Worm (Caenorhabditis elegans) whole organism, L2 larva: ENCODE data around the gene ZC13.10.
A peak's percentile ranks its signal among the peaks of the same experiment; 100 is the strongest.

Source experiments
- C34F6.9 ChIP-seq: fragments of 150-350 bp; optimal IDR thresholded peaks from 2 replicates; lab custom pipeline; 2014; ENCODE audit warnings: missing biosample characterization, missing genetic modification characterization
- R02D3.7 ChIP-seq: fragments of 150-350 bp; optimal IDR thresholded peaks from 2 replicates; lab custom pipeline; 2014; ENCODE audit warnings: missing biosample characterization, missing genetic modification characterization
- Y55F3AM.14 ChIP-seq: fragments of 200-800 bp; sonication (Bioruptor generic); optimal IDR thresholded peaks from 2 replicates; lab custom pipeline; 2018; ENCODE audit warnings: mild to moderate bottlenecking, missing genetic modification characterization, missing compliant biosample characterization
- alr-1 ChIP-seq: fragments of 150-350 bp; optimal IDR thresholded peaks from 2 replicates; lab custom pipeline; 2014; ENCODE audit warnings: missing biosample characterization, missing genetic modification characterization
- aly-2 ChIP-seq: fragments of 150-350 bp; optimal IDR thresholded peaks from 2 replicates; lab custom pipeline; 2014; ENCODE audit warnings: missing biosample characterization, missing genetic modification characterization
- ama-1 ChIP-seq: fragments of 150-350 bp; optimal IDR thresholded peaks from 2 replicates; lab custom pipeline; 2018; ENCODE audit warnings: inconsistent platforms
- blmp-1 ChIP-seq: sonication (generic microtip); optimal IDR thresholded peaks from 2 replicates; lab custom pipeline; 2017; ENCODE audit warnings: missing genetic modification characterization, mild to moderate bottlenecking, missing compliant biosample characterization, antibody characterized with exemption, moderate library complexity; ENCODE audit not compliant: insufficient read depth
- ceh-16 ChIP-seq: fragments of 150-350 bp; optimal IDR thresholded peaks from 2 replicates; lab custom pipeline; 2014; ENCODE audit warnings: missing biosample characterization, missing genetic modification characterization
- ceh-82 ChIP-seq: fragments of 150-350 bp; optimal IDR thresholded peaks from 2 replicates; lab custom pipeline; 2014; ENCODE audit warnings: missing biosample characterization, missing genetic modification characterization
- crh-2 ChIP-seq: sonication (generic microtip); optimal IDR thresholded peaks from 2 replicates; lab custom pipeline; 2017; ENCODE audit warnings: missing biosample characterization, missing genetic modification characterization
- dmd-4 ChIP-seq: sonication (generic microtip); optimal IDR thresholded peaks from 2 replicates; lab custom pipeline; 2017; ENCODE audit warnings: missing biosample characterization, missing genetic modification characterization
- egl-27 ChIP-seq: sonication (generic microtip); optimal IDR thresholded peaks from 3 replicates; lab custom pipeline; 2017; ENCODE audit warnings: missing biosample characterization, missing genetic modification reagents, missing genetic modification characterization
- elt-1 ChIP-seq: fragments of 150-350 bp; optimal IDR thresholded peaks from 2 replicates; lab custom pipeline; 2014; ENCODE audit warnings: missing biosample characterization, missing genetic modification characterization
- elt-3 ChIP-seq: sonication (generic microtip); optimal IDR thresholded peaks from 2 replicates; lab custom pipeline; 2017; ENCODE audit warnings: missing biosample characterization, missing genetic modification characterization
- fos-1 ChIP-seq: fragments of 150-350 bp; optimal IDR thresholded peaks from 2 replicates; lab custom pipeline; 2014; ENCODE audit warnings: missing biosample characterization, missing genetic modification characterization
- gmeb-1 ChIP-seq: fragments of 150-350 bp; optimal IDR thresholded peaks from 2 replicates; lab custom pipeline; 2014; ENCODE audit warnings: missing biosample characterization, missing genetic modification characterization
- lin-13 ChIP-seq: fragments of 150-350 bp; optimal IDR thresholded peaks from 2 replicates; lab custom pipeline; 2014; ENCODE audit warnings: missing biosample characterization, missing genetic modification reagents, missing genetic modification characterization
- lin-39 ChIP-seq: fragments of 150-350 bp; optimal IDR thresholded peaks from 2 replicates; lab custom pipeline; 2014; ENCODE audit warnings: missing biosample characterization, missing genetic modification reagents, missing genetic modification characterization
- lsy-2 ChIP-seq, 2 experiments: fragments of 150-350 bp in 1 of 2; sonication (generic microtip) in 1 of 2; optimal IDR thresholded peaks; 2 replicates each; lab custom pipeline; 2014 to 2017; ENCODE audit warnings: missing biosample characterization in 2 of 2, missing genetic modification characterization in 2 of 2
- mab-5 ChIP-seq: fragments of 150-350 bp; optimal IDR thresholded peaks from 2 replicates; lab custom pipeline; 2014; ENCODE audit warnings: missing biosample characterization, missing genetic modification characterization
- mbf-1 ChIP-seq: sonication (generic microtip); optimal IDR thresholded peaks from 2 replicates; lab custom pipeline; 2017; ENCODE audit warnings: missing biosample characterization, missing genetic modification characterization
- mdl-1 ChIP-seq, 2 experiments: fragments of 150-350 bp in 1 of 2; sonication (generic microtip) in 1 of 2; optimal IDR thresholded peaks; 2 replicates each; lab custom pipeline; 2017; ENCODE audit warnings: missing biosample characterization in 2 of 2, missing genetic modification characterization in 2 of 2
- nhr-10 ChIP-seq: sonication (generic microtip); optimal IDR thresholded peaks from 2 replicates; lab custom pipeline; 2017; ENCODE audit warnings: missing biosample characterization, missing genetic modification characterization
- nhr-11 ChIP-seq: fragments of 150-350 bp; optimal IDR thresholded peaks from 2 replicates; lab custom pipeline; 2014; ENCODE audit warnings: missing biosample characterization, missing genetic modification characterization
- nhr-12 ChIP-seq: fragments of 150-350 bp; optimal IDR thresholded peaks from 2 replicates; lab custom pipeline; 2014; ENCODE audit warnings: missing biosample characterization, missing genetic modification characterization
- nhr-129 ChIP-seq: fragments of 150-350 bp; optimal IDR thresholded peaks from 2 replicates; lab custom pipeline; 2014; ENCODE audit warnings: missing biosample characterization, missing genetic modification characterization
- nhr-21 ChIP-seq: fragments of 150-350 bp; optimal IDR thresholded peaks from 2 replicates; lab custom pipeline; 2014; ENCODE audit warnings: missing biosample characterization, missing genetic modification characterization
- nhr-23 ChIP-seq: fragments of 150-350 bp; optimal IDR thresholded peaks from 2 replicates; lab custom pipeline; 2014; ENCODE audit warnings: missing biosample characterization, missing genetic modification reagents, missing genetic modification characterization
- nhr-237 ChIP-seq: fragments of 150-350 bp; optimal IDR thresholded peaks from 2 replicates; lab custom pipeline; 2014; ENCODE audit warnings: missing biosample characterization, missing genetic modification characterization
- nhr-25 ChIP-seq: fragments of 150-350 bp; sonication (generic microtip); optimal IDR thresholded peaks from 3 replicates; lab custom pipeline; 2014; ENCODE audit warnings: missing biosample characterization, missing genetic modification characterization
- nhr-6 ChIP-seq: fragments of 150-350 bp; optimal IDR thresholded peaks from 2 replicates; lab custom pipeline; 2014; ENCODE audit warnings: missing biosample characterization, missing genetic modification characterization
- nhr-77 ChIP-seq: fragments of 150-350 bp; optimal IDR thresholded peaks from 2 replicates; lab custom pipeline; 2014; ENCODE audit warnings: missing biosample characterization, missing genetic modification characterization
- peb-1 ChIP-seq: fragments of 150-350 bp; optimal IDR thresholded peaks from 2 replicates; lab custom pipeline; 2014; ENCODE audit warnings: missing biosample characterization, missing genetic modification characterization
- sem-4 ChIP-seq: fragments of 150-350 bp; optimal IDR thresholded peaks from 2 replicates; lab custom pipeline; 2014; ENCODE audit warnings: missing biosample characterization, missing genetic modification reagents, missing genetic modification characterization
- sma-3 ChIP-seq: sonication (generic microtip); optimal IDR thresholded peaks from 2 replicates; lab custom pipeline; 2016; ENCODE audit warnings: missing genetic modification reagents, missing genetic modification characterization, missing compliant biosample characterization
- sma-9 ChIP-seq, 2 experiments: fragments of 150-350 bp in 1 of 2; sonication (generic microtip) in 1 of 2; optimal IDR thresholded peaks; 2 replicates each; lab custom pipeline; 2014 to 2016; ENCODE audit warnings: missing genetic modification characterization in 2 of 2, mild to moderate bottlenecking in 1 of 2, missing biosample characterization in 1 of 2, missing compliant biosample characterization in 1 of 2, missing genetic modification reagents in 1 of 2, moderate library complexity in 1 of 2
- snpc-4 ChIP-seq: fragments of 150-350 bp; optimal IDR thresholded peaks from 2 replicates; lab custom pipeline; 2014; ENCODE audit warnings: missing biosample characterization, missing genetic modification characterization
- unc-39 ChIP-seq: fragments of 150-350 bp; optimal IDR thresholded peaks from 2 replicates; lab custom pipeline; 2014; ENCODE audit warnings: missing biosample characterization, missing genetic modification characterization
- unc-55 ChIP-seq: fragments of 150-350 bp; sonication (generic microtip); optimal IDR thresholded peaks from 3 replicates; lab custom pipeline; 2014; ENCODE audit warnings: missing biosample characterization, missing genetic modification reagents, missing genetic modification characterization
- unc-62 ChIP-seq: fragments of 150-350 bp; optimal IDR thresholded peaks from 2 replicates; lab custom pipeline; 2014; ENCODE audit warnings: missing biosample characterization, missing genetic modification reagents, missing genetic modification characterization
- zag-1 ChIP-seq: fragments of 150-350 bp; optimal IDR thresholded peaks from 2 replicates; lab custom pipeline; 2014; ENCODE audit warnings: missing biosample characterization, missing genetic modification characterization
- ztf-1 ChIP-seq: fragments of 200-800 bp; sonication (Bioruptor generic); conservative IDR thresholded peaks from 2 replicates; pipeline ENCODE4 v1.3.6; 2022; ENCODE audit warnings: missing genetic modification characterization, missing compliant biosample characterization
- ztf-11 ChIP-seq: sonication (generic microtip); optimal IDR thresholded peaks from 2 replicates; lab custom pipeline; 2017; ENCODE audit warnings: missing biosample characterization, missing genetic modification characterization
- ztf-4 ChIP-seq: fragments of 150-350 bp; optimal IDR thresholded peaks from 2 replicates; lab custom pipeline; 2014; ENCODE audit warnings: missing biosample characterization, missing genetic modification characterization

Gene ZC13.10

DNA sequence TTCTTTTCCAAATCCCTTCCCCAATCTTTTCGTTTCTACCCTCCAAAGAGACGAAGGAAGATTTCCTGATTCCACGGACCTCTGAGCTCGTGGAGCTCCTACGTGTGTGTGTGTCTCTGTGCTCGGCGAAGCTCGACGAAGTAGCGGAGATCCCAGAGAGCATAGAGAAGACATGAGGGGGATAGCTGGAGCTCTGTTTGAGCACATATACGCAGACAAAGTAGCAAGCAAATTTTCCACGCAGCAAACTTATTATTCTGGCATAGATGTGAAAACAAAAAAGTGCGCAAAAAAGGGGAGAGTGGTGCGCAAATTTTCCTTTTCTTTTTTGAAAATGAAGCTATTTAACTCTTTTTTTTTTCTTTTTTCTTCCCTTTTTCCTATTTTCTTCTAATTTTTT, 30.5 kb upstream of the ZC13.10 start:
- TF ChIP-seq egl-27 (tag; lab: Kevin White, UChicago) (no peak), lin-13 (no peak), nhr-10 (tag; lab: Kevin White, UChicago) (no peak), zag-1 (tag; lab: Kevin White, UChicago) (peak; percentile 52), dmd-4 (tag; lab: Kevin White, UChicago) (no peak), unc-62 (GFP tag; lab: Kevin White, UChicago) (no peak), nhr-25 (tag; lab: Kevin White, UChicago) (no peak), Y55F3AM.14 (GFP tag; lab: Kevin White, UChicago) (no peak), ztf-4 (no peak), C34F6.9 (tag; lab: Kevin White, UChicago) (peak; percentile 43), mdl-1 (tag; optimal IDR thresholded peaks at IDR 0.05; lab: Kevin White, UChicago) (peak in 1 of 2 experiments; percentile 57), ceh-82 (tag; lab: Kevin White, UChicago) (no peak), sem-4 (tag; lab: Kevin White, UChicago) (no peak), nhr-237 (no peak), unc-55 (peak; percentile 72), elt-3 (tag; lab: Kevin White, UChicago) (no peak), elt-1 (tag; lab: Kevin White, UChicago) (no peak), lsy-2 (tag; optimal IDR thresholded peaks at IDR 0.05; lab: Kevin White, UChicago) (peak in 1 of 2 experiments; percentile 40), nhr-12 (tag; lab: Kevin White, UChicago) (no peak), R02D3.7 (no peak), ama-1 (lab: Kevin White, UChicago) (no peak), ceh-16 (tag; lab: Kevin White, UChicago) (no peak), crh-2 (peak; percentile 51), mab-5 (tag; lab: Kevin White, UChicago) (no peak), gmeb-1 (tag; lab: Kevin White, UChicago) (no peak), nhr-21 (tag; lab: Kevin White, UChicago) (no peak), blmp-1 (tag; lab: Kevin White, UChicago) (no peak), ztf-1 (GFP tag; lab: Robert Waterston, UW) (no peak), fos-1 (tag; lab: Kevin White, UChicago) (no peak), unc-39 (no peak), mbf-1 (no peak), ztf-11 (tag; lab: Kevin White, UChicago) (no peak), nhr-129 (tag; lab: Kevin White, UChicago) (peak; percentile 54), alr-1 (no peak), sma-3 (no peak), nhr-77 (no peak), snpc-4 (tag; lab: Kevin White, UChicago) (no peak), nhr-11 (no peak), aly-2 (no peak), nhr-23 (tag; lab: Kevin White, UChicago) (no peak), nhr-6 (tag; lab: Kevin White, UChicago) (no peak)

DNA sequence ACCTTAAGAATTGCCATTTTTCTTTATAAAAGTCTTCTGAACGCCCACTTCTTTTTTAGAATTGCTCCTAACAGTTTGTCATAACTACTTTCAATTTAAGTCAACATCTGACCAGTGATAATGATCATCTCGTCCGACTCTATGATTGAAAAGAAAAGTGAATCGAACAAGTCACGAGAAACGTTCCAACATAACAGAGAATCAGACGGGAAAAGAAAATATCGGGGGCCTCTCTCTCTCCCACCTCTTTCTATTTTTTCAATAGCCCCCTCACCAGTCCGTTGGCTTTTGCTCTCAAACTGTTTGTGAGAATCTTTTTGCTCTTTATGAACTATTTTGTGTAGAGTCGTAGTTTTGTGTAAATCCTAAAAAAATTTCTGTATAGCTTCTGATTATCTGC, 25.2 kb upstream of the ZC13.10 start:
- TF ChIP-seq ama-1 (lab: Kevin White, UChicago) (no peak), nhr-11 (no peak), lsy-2 (tag; optimal IDR thresholded peaks at IDR 0.05; lab: Kevin White, UChicago) (no peak), sma-9 (GFP tag; optimal IDR thresholded peaks at IDR 0.05; lab: Kevin White, UChicago) (peak; percentile 8), sma-9 (tag; optimal IDR thresholded peaks at IDR 0.05; lab: Kevin White, UChicago) (no peak), blmp-1 (tag; lab: Kevin White, UChicago) (peak; percentile 51), nhr-129 (tag; lab: Kevin White, UChicago) (peak; percentile 7)
- TF ChIP-seq, all 48 proteins: peak for 3

DNA sequence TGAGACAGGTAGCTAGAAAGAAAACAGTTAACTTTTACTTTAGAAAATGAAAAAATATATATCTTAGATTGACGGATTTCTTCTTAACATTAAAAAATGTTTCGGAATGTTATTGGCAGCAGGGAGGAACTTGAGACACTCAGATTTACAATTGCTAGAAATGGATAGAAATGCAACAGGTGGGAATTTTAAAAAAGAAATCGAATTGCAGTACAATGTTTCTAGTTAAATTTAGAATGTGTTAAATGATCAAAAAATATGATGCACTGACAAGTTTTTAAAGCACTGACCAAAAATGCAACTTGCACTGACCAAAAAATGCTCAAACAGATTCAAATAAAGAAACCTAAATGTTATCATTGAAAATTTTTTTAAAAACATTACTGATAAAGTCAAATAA, 23.7 kb upstream of the ZC13.10 start:
- no peak for TF ChIP-seq lin-39 (tag; lab: Kevin White, UChicago)
- TF ChIP-seq elt-1 (tag; lab: Kevin White, UChicago): no peak
- no peak for TF ChIP-seq crh-2
- no peak for TF ChIP-seq alr-1
- no peak for TF ChIP-seq dmd-4 (tag; lab: Kevin White, UChicago)
- TF ChIP-seq peb-1 (tag; lab: Kevin White, UChicago): no peak
- no peak for TF ChIP-seq sma-3
- no peak for TF ChIP-seq ceh-82 (tag; lab: Kevin White, UChicago)
- TF ChIP-seq sma-9 (GFP tag; optimal IDR thresholded peaks at IDR 0.05; lab: Kevin White, UChicago): no peak
- no peak for TF ChIP-seq sma-9 (tag; optimal IDR thresholded peaks at IDR 0.05; lab: Kevin White, UChicago)
- TF ChIP-seq nhr-25 (tag; lab: Kevin White, UChicago): no peak
- TF ChIP-seq unc-55: no peak
